2 fruit fly cellular contexts compared by ENCODE assay signal in genomic region chr2L:3436347-3436746, dm6.
A peak's percentile ranks its signal among the peaks of the same experiment; 100 is the strongest.
TF ChIP-seq lines count a peak whose summit lies in the region.

No protein-coding gene starts in this region.

TF ChIP-seq in whole organism, embryonic, 481 proteins besides CTCF, POLR2A, EP300 and RAD21 (continued from another document):
- TF ChIP-seq Drgx (GFP tag; IDR thresholded peaks at IDR 0.05; lab: Robert Waterston, UW) (peak; percentile 17; the same call in 1 of the 2 replicates), CG10267 (tag; optimal IDR thresholded peaks at IDR 0.05; lab: Kevin White, UChicago) (no peak), CG10565 (GFP tag; optimal IDR thresholded peaks at IDR 0.05; lab: Kevin White, UChicago) (no peak), rib (GFP tag; IDR thresholded peaks at IDR 0.05; lab: Robert Waterston, UW) (no peak), gt (GFP tag; IDR thresholded peaks at IDR 0.05; lab: Robert Waterston, UW) (no peak), CG11504 (tag; optimal IDR thresholded peaks at IDR 0.05; lab: Kevin White, UChicago) (peak; percentile 13), Blimp-1 (GFP tag; optimal IDR thresholded peaks at IDR 0.05; lab: Kevin White, UChicago) (no peak), CG15269 (tag; optimal IDR thresholded peaks at IDR 0.05; lab: Kevin White, UChicago) (peak; percentile 23), Ssrp (tag; optimal IDR thresholded peaks at IDR 0.05; lab: Kevin White, UChicago) (no peak), H2.0 (GFP tag; IDR thresholded peaks at IDR 0.05; lab: Robert Waterston, UW) (no peak), odd (GFP tag; optimal IDR thresholded peaks at IDR 0.05; lab: Kevin White, UChicago) (no peak), danr (GFP tag; IDR thresholded peaks at IDR 0.05; lab: Robert Waterston, UW) (no peak), Deaf1 (tag; optimal IDR thresholded peaks at IDR 0.05; lab: Kevin White, UChicago) (no peak), Awh (GFP tag; IDR thresholded peaks at IDR 0.05; lab: Robert Waterston, UW) (no peak), br (optimal IDR thresholded peaks at IDR 0.05; lab: Kevin White, UChicago) (no peak), gro (GFP tag; optimal IDR thresholded peaks at IDR 0.05; lab: Kevin White, UChicago) (no peak), CG4730 (GFP tag; IDR thresholded peaks at IDR 0.05; lab: Robert Waterston, UW) (no peak), CG17385 (GFP tag; optimal IDR thresholded peaks at IDR 0.05; lab: Kevin White, UChicago) (no peak), CG14860 (GFP tag; IDR thresholded peaks at IDR 0.05; lab: Robert Waterston, UW; ENCODE audit: partially characterized antibody) (no peak), ken (GFP tag; IDR thresholded peaks at IDR 0.05; lab: Robert Waterston, UW) (no peak), Antp (GFP tag; optimal IDR thresholded peaks at IDR 0.05; lab: Kevin White, UChicago) (no peak), dmrt99B (tag; optimal IDR thresholded peaks at IDR 0.05; lab: Kevin White, UChicago) (peak; percentile 28), CG13424 (tag; optimal IDR thresholded peaks at IDR 0.05; lab: Kevin White, UChicago) (no peak), CG1647 (GFP tag; optimal IDR thresholded peaks at IDR 0.05; lab: Kevin White, UChicago) (no peak), Optix (GFP tag; IDR thresholded peaks at IDR 0.05; lab: Robert Waterston, UW) (no peak), CG5180 (GFP tag; optimal IDR thresholded peaks at IDR 0.05; lab: Kevin White, UChicago) (peak; percentile 54), PHDP (tag; optimal IDR thresholded peaks at IDR 0.05; lab: Kevin White, UChicago) (no peak)

TF ChIP-seq in whole organism, prepupa, 60 proteins besides CTCF, POLR2A, EP300 and RAD21 (continued from another document):
- no peak for TF ChIP-seq salr (GFP tag; optimal IDR thresholded peaks at IDR 0.05; lab: Kevin White, UChicago)
- no peak for TF ChIP-seq Met (GFP tag; optimal IDR thresholded peaks at IDR 0.05; lab: Kevin White, UChicago)
